Worm (Caenorhabditis elegans): ENCODE data around the gene T12B5.14.

DNA sequence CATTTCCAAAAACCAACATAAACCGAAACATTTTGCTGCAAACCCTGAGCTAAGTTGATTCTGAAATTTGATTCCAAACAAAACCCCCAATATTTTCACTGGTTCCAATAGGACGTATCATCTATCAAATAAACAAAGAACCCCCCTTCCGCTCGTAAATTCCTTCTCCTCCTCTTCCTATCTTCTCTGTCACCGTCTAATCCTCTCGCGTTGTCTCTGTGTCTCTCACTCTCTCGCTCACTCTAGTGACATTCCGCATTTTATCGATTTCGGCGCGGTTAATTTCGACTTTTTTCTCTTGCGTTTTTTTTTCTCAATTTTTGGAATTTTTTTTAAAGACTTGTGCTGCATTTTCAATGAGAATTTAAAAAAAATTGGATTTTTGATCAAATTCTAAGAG is 27.3 kb downstream of the T12B5.14 start:
- TF ChIP-seq tbx-37 (GFP tag; conservative IDR thresholded peaks at IDR 0.05), result no peak
- TF ChIP-seq ama-1 (optimal IDR thresholded peaks at IDR 0.05), result no peak
- TF ChIP-seq aly-1 (tag; optimal IDR thresholded peaks at IDR 0.05), result no peak
- no peak for TF ChIP-seq tra-4 (tag; optimal IDR thresholded peaks at IDR 0.05)
- TF ChIP-seq hnd-1 (tag; optimal IDR thresholded peaks at IDR 0.05), result no peak
- TF ChIP-seq scrt-1 (GFP tag; IDR thresholded peaks at IDR 0.05), result no peak
- no peak for TF ChIP-seq flt-1 (GFP tag; IDR thresholded peaks at IDR 0.05)
- no peak for TF ChIP-seq ceh-13 (GFP tag; optimal IDR thresholded peaks at IDR 0.05)
- TF ChIP-seq hmg-4 (GFP tag; optimal IDR thresholded peaks at IDR 0.05), result no peak
- no peak for TF ChIP-seq tbx-11 (GFP tag; IDR thresholded peaks at IDR 0.05)
- TF ChIP-seq F13C5.2 (tag; optimal IDR thresholded peaks at IDR 0.05), result no peak
- no peak for TF ChIP-seq ets-7 (tag; optimal IDR thresholded peaks at IDR 0.05)
- no peak for TF ChIP-seq pes-1 (GFP tag; IDR thresholded peaks at IDR 0.05)
- no peak for TF ChIP-seq ceh-36 (tag; optimal IDR thresholded peaks at IDR 0.05)

All from whole organism, early embryonic.